Fruit fly (Drosophila melanogaster): ENCODE measurements around the gene CG15922.

DNA sequence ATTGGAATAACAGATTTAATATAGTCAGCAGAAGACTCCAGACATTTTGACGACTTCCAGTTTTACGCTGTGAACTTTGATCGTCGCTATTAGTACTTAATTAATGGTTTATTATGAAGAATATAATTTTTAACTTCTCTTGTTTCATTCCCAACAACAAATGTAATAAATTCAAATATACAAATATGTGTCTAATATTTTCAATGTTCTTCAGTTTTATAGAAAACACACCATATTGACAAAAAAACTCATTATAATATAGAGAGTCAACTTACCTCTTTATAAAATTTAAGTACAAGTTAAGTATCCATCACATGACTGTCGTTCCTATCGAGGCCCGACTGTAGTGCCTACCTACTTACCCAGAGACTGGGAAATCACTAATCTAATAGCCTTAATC lies 13.2 kb upstream of the CG15922 start:
- TF ChIP-seq CG8478 (optimal IDR thresholded peaks at IDR 0.05), result no peak
- no peak for TF ChIP-seq CTCF (optimal IDR thresholded peaks at IDR 0.05)
